Worm (Caenorhabditis elegans): ENCODE measurements around the gene C16C8.5.

DNA sequence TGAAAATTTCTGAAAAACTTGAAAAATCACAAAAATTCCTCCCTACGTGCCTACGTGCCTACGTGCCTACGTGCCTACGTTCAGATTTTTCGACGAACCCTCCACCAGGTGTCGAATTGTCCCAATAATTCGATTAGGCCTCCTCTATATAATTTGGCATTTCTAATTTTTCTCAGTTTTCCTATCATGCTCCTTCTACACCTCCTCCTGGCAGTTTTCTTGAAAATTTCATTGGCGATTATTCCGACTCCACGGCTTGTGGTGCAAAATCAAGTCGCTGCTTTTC is 4.6 kb downstream of the C16C8.5 start, which contains the start of gene C16C8.17:
- TF ChIP-seq nhr-129 (tag; optimal IDR thresholded peaks at IDR 0.05) (no peak), zag-1 (tag; optimal IDR thresholded peaks at IDR 0.05) (no peak), Y55F3AM.14 (GFP tag; optimal IDR thresholded peaks at IDR 0.05) (no peak), snpc-4 (tag; optimal IDR thresholded peaks at IDR 0.05) (no peak), lin-13 (GFP tag; optimal IDR thresholded peaks at IDR 0.05) (no peak), ama-1 (optimal IDR thresholded peaks at IDR 0.05) (no peak), mbf-1 (tag; optimal IDR thresholded peaks at IDR 0.05) (no peak)

All from whole organism, L2 larva.